Worm (Caenorhabditis elegans) whole organism, late embryonic: ENCODE measurements around the gene nlp-1.

Experiments
- ama-1 ChIP-seq: fragments of 150-350 bp; optimal IDR thresholded peaks from 2 replicates; lab custom pipeline; 2014
- ceh-14 ChIP-seq: sonication (generic microtip); optimal IDR thresholded peaks from 2 replicates; lab custom pipeline; 2016; ENCODE audit warnings: missing genotype, missing genetic modification characterization, missing compliant biosample characterization
- dve-1 ChIP-seq: sonication (generic microtip); optimal IDR thresholded peaks from 2 replicates; lab custom pipeline; 2017; ENCODE audit warnings: antibody characterized with exemption, mild to moderate bottlenecking, missing genetic modification characterization, missing compliant biosample characterization
- elt-2 ChIP-seq: sonication (generic microtip); optimal IDR thresholded peaks from 2 replicates; lab custom pipeline; 2016; ENCODE audit warnings: missing genetic modification reagents, missing genetic modification characterization, missing compliant biosample characterization
- fax-1 ChIP-seq: sonication (generic microtip); optimal IDR thresholded peaks from 2 replicates; lab custom pipeline; 2016; ENCODE audit warnings: missing genotype, missing genetic modification characterization, missing compliant biosample characterization
- fkh-10 ChIP-seq: fragments of 150-350 bp; optimal IDR thresholded peaks from 2 replicates; lab custom pipeline; 2014; ENCODE audit warnings: missing biosample characterization, missing genetic modification reagents, missing genetic modification characterization
- nfya-1 ChIP-seq: sonication (generic microtip); optimal IDR thresholded peaks from 2 replicates; lab custom pipeline; 2017; ENCODE audit warnings: missing genetic modification characterization, mild to moderate bottlenecking, missing compliant biosample characterization, antibody characterized with exemption, moderate library complexity
- pha-4 ChIP-seq: fragments of 150-350 bp; optimal IDR thresholded peaks from 2 replicates; lab custom pipeline; 2018; ENCODE audit warnings: missing biosample characterization, missing genetic modification reagents, missing genetic modification characterization
- pqm-1 ChIP-seq: sonication (generic microtip); optimal IDR thresholded peaks from 2 replicates; lab custom pipeline; 2016; ENCODE audit warnings: missing genetic modification characterization, missing compliant biosample characterization
- sox-4 ChIP-seq: sonication (generic microtip); optimal IDR thresholded peaks from 2 replicates; lab custom pipeline; 2017; ENCODE audit warnings: mild to moderate bottlenecking, missing genetic modification characterization, inconsistent platforms, missing compliant biosample characterization
- unc-55 ChIP-seq: sonication (generic microtip); optimal IDR thresholded peaks from 2 replicates; lab custom pipeline; 2017; ENCODE audit warnings: missing biosample characterization, missing genetic modification reagents, missing genetic modification characterization
- unc-86 ChIP-seq: sonication (generic microtip); optimal IDR thresholded peaks from 2 replicates; lab custom pipeline; 2016; ENCODE audit warnings: missing genetic modification characterization, missing compliant biosample characterization

ce11 chrX:3762410-3762809 lies 35.0 kb downstream of the nlp-1 start, which contains the start of gene T14G12.11:
- TF ChIP-seq unc-86 (tag; lab: Kevin White, UChicago) (no peak), fax-1 (tag; lab: Kevin White, UChicago) (no peak), dve-1 (no peak), ama-1 (lab: Kevin White, UChicago) (no peak), elt-2 (tag; lab: Kevin White, UChicago) (no peak), pha-4 (tag; lab: Kevin White, UChicago) (no peak), nfya-1 (tag; lab: Kevin White, UChicago) (no peak), fkh-10 (GFP tag; lab: Kevin White, UChicago) (no peak), pqm-1 (tag; lab: Kevin White, UChicago) (no peak), ceh-14 (no peak), unc-55 (no peak), sox-4 (no peak)
